Fruit fly (Drosophila melanogaster) whole organism, prepupa: Measurements from ENCODE around the gene CG15528.

Experiments used
- CG10669 ChIP-seq: fragments of 200-800 bp; sonication (Bioruptor generic); optimal IDR thresholded peaks from 3 replicates; lab custom pipeline; 2018; ENCODE audit warnings: missing biosample characterization, mild to moderate bottlenecking, missing genetic modification characterization, moderate library complexity
- CG11294 ChIP-seq: fragments of 200-800 bp; sonication (Bioruptor generic); IDR thresholded peaks from 2 replicates; pipeline ENCODE4 v1.3.6; 2022; ENCODE audit warnings: missing biosample characterization, missing genetic modification characterization
- CG11902 ChIP-seq: fragments of 200-800 bp; sonication (Bioruptor generic); optimal IDR thresholded peaks from 3 replicates; lab custom pipeline; 2016; ENCODE audit warnings: missing biosample characterization, missing genetic modification characterization
- CG15336 ChIP-seq: fragments of 200-800 bp; sonication (Bioruptor generic); IDR thresholded peaks from 2 replicates; pipeline ENCODE4 v1.3.6; 2022; ENCODE audit warnings: missing biosample characterization, missing genetic modification characterization
- CG16779 ChIP-seq: fragments of 200-800 bp; sonication (Bioruptor generic); optimal IDR thresholded peaks from 3 replicates; lab custom pipeline; 2017; ENCODE audit warnings: missing biosample characterization, mild to moderate bottlenecking, missing genetic modification characterization
- CG3032 ChIP-seq: fragments of 200-800 bp; optimal IDR thresholded peaks from 2 replicates; lab custom pipeline; 2019; ENCODE audit warnings: missing biosample characterization, mild to moderate bottlenecking, missing genetic modification characterization, moderate library complexity
- CG31627 ChIP-seq: fragments of 200-800 bp; sonication (Bioruptor generic); optimal IDR thresholded peaks from 3 replicates; lab custom pipeline; 2016; ENCODE audit warnings: missing biosample characterization, missing genetic modification characterization
- CG32006 ChIP-seq: fragments of 200-800 bp; sonication (Bioruptor generic); optimal IDR thresholded peaks from 3 replicates; lab custom pipeline; 2017; ENCODE audit warnings: missing biosample characterization, mild to moderate bottlenecking, missing genetic modification characterization
- CG34406 ChIP-seq: fragments of 200-800 bp; sonication (Bioruptor generic); optimal IDR thresholded peaks from 3 replicates; lab custom pipeline; 2016; ENCODE audit warnings: missing biosample characterization, missing genetic modification characterization
- CG3919 ChIP-seq: fragments of 200-800 bp; sonication (Bioruptor generic); optimal IDR thresholded peaks from 3 replicates; lab custom pipeline; 2016; ENCODE audit warnings: missing biosample characterization, missing genetic modification characterization
- CG6163 ChIP-seq: fragments of 200-800 bp; sonication (Bioruptor generic); IDR thresholded peaks from 3 replicates; pipeline ENCODE4 v1.3.6; 2022; ENCODE audit warnings: missing biosample characterization, missing genetic modification characterization
- CG6276 ChIP-seq: fragments of 200-800 bp; sonication (Bioruptor generic); optimal IDR thresholded peaks from 2 replicates; lab custom pipeline; 2017; ENCODE audit warnings: missing biosample characterization, mild to moderate bottlenecking, missing genetic modification characterization
- CG6792 ChIP-seq: fragments of 200-800 bp; sonication (Bioruptor generic); optimal IDR thresholded peaks from 3 replicates; lab custom pipeline; 2016; ENCODE audit warnings: missing biosample characterization, missing genetic modification characterization
- CG6808 ChIP-seq: fragments of 200-800 bp; sonication (Bioruptor generic); optimal IDR thresholded peaks from 3 replicates; lab custom pipeline; 2017; ENCODE audit warnings: missing biosample characterization, missing genetic modification characterization, mild to moderate bottlenecking, moderate library complexity, missing genetic modification reagents
- CG6854 ChIP-seq: fragments of 200-800 bp; sonication (Bioruptor generic); optimal IDR thresholded peaks from 2 replicates; lab custom pipeline; 2017; ENCODE audit warnings: missing biosample characterization, mild to moderate bottlenecking, missing genetic modification characterization
- CG8319 ChIP-seq: fragments of 200-800 bp; sonication (Bioruptor generic); optimal IDR thresholded peaks from 3 replicates; lab custom pipeline; 2016; ENCODE audit warnings: missing biosample characterization, missing genetic modification characterization
- CG8632 ChIP-seq: fragments of 200-800 bp; sonication (Bioruptor generic); optimal IDR thresholded peaks from 3 replicates; lab custom pipeline; 2016; ENCODE audit warnings: missing biosample characterization, missing genetic modification characterization
- Eip78C ChIP-seq: fragments of 200-800 bp; sonication (Bioruptor generic); peaks from one replicate; lab custom pipeline; 2016; ENCODE audit warnings: missing biosample characterization, missing genetic modification characterization
- Eip93F ChIP-seq: fragments of 200-800 bp; sonication (Bioruptor generic); optimal IDR thresholded peaks from 2 replicates; lab custom pipeline; 2016; ENCODE audit warnings: missing biosample characterization, mild to moderate bottlenecking, missing genetic modification characterization
- Ets21C ChIP-seq: fragments of 200-800 bp; sonication (Bioruptor generic); optimal IDR thresholded peaks from 3 replicates; lab custom pipeline; 2016; ENCODE audit warnings: missing biosample characterization, missing genetic modification characterization
- Hr39 ChIP-seq: fragments of 200-800 bp; sonication (Bioruptor generic); optimal IDR thresholded peaks from 2 replicates; lab custom pipeline; 2016; ENCODE audit warnings: missing biosample characterization, missing genetic modification characterization
- Hr4 ChIP-seq: fragments of 200-800 bp; sonication (Bioruptor generic); optimal IDR thresholded peaks from 3 replicates; lab custom pipeline; 2016; ENCODE audit warnings: missing biosample characterization, missing genetic modification characterization
- Lpt ChIP-seq: fragments of 200-800 bp; sonication (Bioruptor generic); optimal IDR thresholded peaks from 3 replicates; lab custom pipeline; 2016; ENCODE audit warnings: missing biosample characterization, missing genetic modification characterization
- OdsH ChIP-seq: fragments of 200-800 bp; sonication (Bioruptor generic); optimal IDR thresholded peaks from 3 replicates; lab custom pipeline; 2016; ENCODE audit warnings: missing biosample characterization, missing genetic modification characterization
- Smox ChIP-seq: fragments of 200-800 bp; sonication (Bioruptor generic); optimal IDR thresholded peaks from 3 replicates; lab custom pipeline; 2016; ENCODE audit warnings: missing biosample characterization, missing genetic modification characterization
- Sox102F ChIP-seq: fragments of 200-800 bp; sonication (Bioruptor generic); optimal IDR thresholded peaks from 2 replicates; lab custom pipeline; 2016; ENCODE audit warnings: missing biosample characterization, mild to moderate bottlenecking, missing genetic modification characterization
- Sox14 ChIP-seq: fragments of 200-800 bp; sonication (Bioruptor generic); optimal IDR thresholded peaks from 3 replicates; lab custom pipeline; 2016; ENCODE audit warnings: missing biosample characterization, missing genetic modification characterization
- achi ChIP-seq: fragments of 200-800 bp; sonication (Bioruptor generic); optimal IDR thresholded peaks from 3 replicates; lab custom pipeline; 2016; ENCODE audit warnings: missing biosample characterization, missing genetic modification characterization
- acj6 ChIP-seq: fragments of 200-800 bp; sonication (Bioruptor generic); optimal IDR thresholded peaks from 3 replicates; lab custom pipeline; 2016; ENCODE audit warnings: missing biosample characterization, missing genetic modification characterization
- cyc ChIP-seq: fragments of 200-800 bp; sonication (Bioruptor generic); optimal IDR thresholded peaks from 3 replicates; lab custom pipeline; 2016; ENCODE audit warnings: missing biosample characterization, missing genetic modification characterization
- dac ChIP-seq: fragments of 200-800 bp; sonication (Bioruptor generic); optimal IDR thresholded peaks from 2 replicates; lab custom pipeline; 2017; ENCODE audit warnings: missing biosample characterization, mild to moderate bottlenecking, missing genetic modification characterization
- eg ChIP-seq: fragments of 200-800 bp; sonication (Bioruptor generic); IDR thresholded peaks from 3 replicates; pipeline ENCODE4 v1.3.6; 2022; ENCODE audit warnings: missing biosample characterization, missing genetic modification characterization
- esn ChIP-seq: fragments of 200-800 bp; sonication (Bioruptor generic); optimal IDR thresholded peaks from 2 replicates; lab custom pipeline; 2016; ENCODE audit warnings: missing biosample characterization, mild to moderate bottlenecking, missing genetic modification characterization, moderate library complexity
- fd59A ChIP-seq: fragments of 200-800 bp; sonication (Bioruptor generic); optimal IDR thresholded peaks from 2 replicates; lab custom pipeline; 2017; ENCODE audit warnings: missing biosample characterization, mild to moderate bottlenecking, missing genetic modification characterization, missing genetic modification reagents
- fd85E ChIP-seq: fragments of 200-800 bp; sonication (Bioruptor generic); optimal IDR thresholded peaks from 3 replicates; lab custom pipeline; 2016; ENCODE audit warnings: missing biosample characterization, missing genetic modification characterization
- fkh ChIP-seq: fragments of 200-800 bp; sonication (Bioruptor generic); optimal IDR thresholded peaks from 3 replicates; lab custom pipeline; 2017; ENCODE audit warnings: missing biosample characterization, mild to moderate bottlenecking, missing genetic modification characterization, moderate library complexity
- lz ChIP-seq: fragments of 200-800 bp; sonication (Bioruptor generic); optimal IDR thresholded peaks from 3 replicates; lab custom pipeline; 2016; ENCODE audit warnings: missing biosample characterization, missing genetic modification characterization
- net ChIP-seq: fragments of 200-800 bp; sonication (Bioruptor generic); optimal IDR thresholded peaks from 3 replicates; lab custom pipeline; 2016; ENCODE audit warnings: missing biosample characterization, missing genetic modification characterization
- pdm3 ChIP-seq: fragments of 200-800 bp; sonication (Bioruptor generic); optimal IDR thresholded peaks from 3 replicates; lab custom pipeline; 2016; ENCODE audit warnings: missing biosample characterization, missing genetic modification characterization
- spab ChIP-seq: fragments of 200-800 bp; sonication (Bioruptor generic); optimal IDR thresholded peaks from 2 replicates; lab custom pipeline; 2017; ENCODE audit warnings: missing biosample characterization, mild to moderate bottlenecking, missing genetic modification characterization, missing genetic modification reagents
- ss ChIP-seq, 2 experiments: fragments of 200-800 bp; sonication (Bioruptor generic); optimal IDR thresholded peaks; 2 replicates in 1 of 2; 3 replicates in 1 of 2; lab custom pipeline; 2017 to 2018; ENCODE audit warnings: mild to moderate bottlenecking in 2 of 2, missing biosample characterization in 2 of 2, missing genetic modification characterization in 2 of 2, moderate library complexity in 1 of 2
- svp ChIP-seq: fragments of 200-800 bp; sonication (Bioruptor generic); peaks from one replicate; lab custom pipeline; 2016; ENCODE audit warnings: missing biosample characterization, missing genetic modification characterization
- topi ChIP-seq: fragments of 200-800 bp; sonication (Bioruptor generic); optimal IDR thresholded peaks from 3 replicates; lab custom pipeline; 2016; ENCODE audit warnings: missing biosample characterization, missing genetic modification characterization
- vri ChIP-seq: fragments of 200-800 bp; sonication (Bioruptor generic); optimal IDR thresholded peaks from 3 replicates; lab custom pipeline; 2016; ENCODE audit warnings: missing biosample characterization, mild to moderate bottlenecking, missing genetic modification characterization

The CG15528 gene

dm6 chr3R:30084137-30084536 is 32.2 kb upstream of the CG15528 start:
- TF ChIP-seq esn (GFP tag; lab: Kevin White, UChicago) (peak; percentile 26), CG31627 (peak; percentile 4), Sox14 (GFP tag; lab: Kevin White, UChicago) (peak; percentile 0), CG10669 (GFP tag; lab: Kevin White, UChicago) (no peak), svp (GFP tag; lab: Kevin White, UChicago) (peak; percentile 37), Eip78C (GFP tag; lab: Kevin White, UChicago) (peak; percentile 58), Hr39 (GFP tag; lab: Kevin White, UChicago) (peak; percentile 6), topi (GFP tag; lab: Kevin White, UChicago) (peak; percentile 6), CG6808 (no peak), Hr4 (GFP tag; lab: Kevin White, UChicago) (peak; percentile 3), fkh (GFP tag; lab: Kevin White, UChicago) (no peak), Smox (GFP tag; lab: Kevin White, UChicago) (peak; percentile 15)

dm6 chr3R:30083215-30083614 is 31.3 kb upstream of the CG15528 start:
- TF ChIP-seq CG34406 (GFP tag; lab: Kevin White, UChicago), result peak; percentile 14
- no peak for TF ChIP-seq fd85E (GFP tag; lab: Kevin White, UChicago)
- peak; percentile 64 for TF ChIP-seq topi (GFP tag; lab: Kevin White, UChicago)
- peak; percentile 63 for TF ChIP-seq CG31627
- TF ChIP-seq CG32006 (GFP tag; lab: Kevin White, UChicago), result peak; percentile 17
- TF ChIP-seq Lpt (GFP tag; lab: Kevin White, UChicago), result no peak
- TF ChIP-seq CG11294 (GFP tag; lab: Robert Waterston, UW), result no peak; the same call in 1 of the 2 replicates
- TF ChIP-seq CG3032 (tag; lab: Kevin White, UChicago), result no peak
- peak; percentile 22 for TF ChIP-seq Ets21C (GFP tag; lab: Kevin White, UChicago)
- peak; percentile 50 for TF ChIP-seq esn (GFP tag; lab: Kevin White, UChicago)
- no peak for TF ChIP-seq CG16779 (tag; lab: Kevin White, UChicago)
- no peak for TF ChIP-seq CG15336 (GFP tag; lab: Robert Waterston, UW)
- TF ChIP-seq pdm3, result peak; percentile 11
- TF ChIP-seq CG3919, result peak; percentile 32
- TF ChIP-seq cyc (GFP tag; lab: Kevin White, UChicago), result peak; percentile 55
- no peak for TF ChIP-seq net (GFP tag; lab: Kevin White, UChicago)
- TF ChIP-seq fkh (GFP tag; lab: Kevin White, UChicago), result no peak
- no peak for TF ChIP-seq CG6163
- TF ChIP-seq achi, result no peak
- TF ChIP-seq CG6854, result no peak
- no peak for TF ChIP-seq vri
- TF ChIP-seq lz (GFP tag; lab: Kevin White, UChicago), result peak; percentile 32
- TF ChIP-seq svp (GFP tag; lab: Kevin White, UChicago), result peak; percentile 70
- TF ChIP-seq Smox (GFP tag; lab: Kevin White, UChicago), result peak; percentile 45
- TF ChIP-seq Sox14 (GFP tag; lab: Kevin White, UChicago), result peak; percentile 16
- no peak for TF ChIP-seq CG8319
- no peak for TF ChIP-seq Eip93F (GFP tag; lab: Kevin White, UChicago)
- TF ChIP-seq Eip78C (GFP tag; lab: Kevin White, UChicago), result peak; percentile 69
- no peak for TF ChIP-seq fd59A (GFP tag; lab: Kevin White, UChicago)
- no peak for TF ChIP-seq CG6808
- no peak for TF ChIP-seq CG6792 (GFP tag; lab: Kevin White, UChicago)
- TF ChIP-seq spab, result no peak
- TF ChIP-seq CG6276 (GFP tag; lab: Kevin White, UChicago), result no peak
- peak; percentile 18 for TF ChIP-seq OdsH
- TF ChIP-seq ss (GFP tag; optimal IDR thresholded peaks at IDR 0.05; lab: Kevin White, UChicago), result no peak
- TF ChIP-seq CG11902, result peak; percentile 14
- peak; percentile 61 for TF ChIP-seq Hr39 (GFP tag; lab: Kevin White, UChicago)
- 0 out of 3 replicates have a peak, but pooled peaks have one; percentile 42 for TF ChIP-seq eg (GFP tag; lab: Robert Waterston, UW)
- TF ChIP-seq CG8632 (GFP tag; lab: Kevin White, UChicago), result peak; percentile 13
- peak; percentile 15 for TF ChIP-seq Hr4 (GFP tag; lab: Kevin White, UChicago)
- peak; percentile 8 for TF ChIP-seq acj6 (GFP tag; lab: Kevin White, UChicago)
- no peak for TF ChIP-seq dac (GFP tag; lab: Kevin White, UChicago)
- TF ChIP-seq Sox102F (GFP tag; lab: Kevin White, UChicago), result peak; percentile 23
